ENCODE assay signal across 1 fruit fly cellular context in the genomic region with DNA sequence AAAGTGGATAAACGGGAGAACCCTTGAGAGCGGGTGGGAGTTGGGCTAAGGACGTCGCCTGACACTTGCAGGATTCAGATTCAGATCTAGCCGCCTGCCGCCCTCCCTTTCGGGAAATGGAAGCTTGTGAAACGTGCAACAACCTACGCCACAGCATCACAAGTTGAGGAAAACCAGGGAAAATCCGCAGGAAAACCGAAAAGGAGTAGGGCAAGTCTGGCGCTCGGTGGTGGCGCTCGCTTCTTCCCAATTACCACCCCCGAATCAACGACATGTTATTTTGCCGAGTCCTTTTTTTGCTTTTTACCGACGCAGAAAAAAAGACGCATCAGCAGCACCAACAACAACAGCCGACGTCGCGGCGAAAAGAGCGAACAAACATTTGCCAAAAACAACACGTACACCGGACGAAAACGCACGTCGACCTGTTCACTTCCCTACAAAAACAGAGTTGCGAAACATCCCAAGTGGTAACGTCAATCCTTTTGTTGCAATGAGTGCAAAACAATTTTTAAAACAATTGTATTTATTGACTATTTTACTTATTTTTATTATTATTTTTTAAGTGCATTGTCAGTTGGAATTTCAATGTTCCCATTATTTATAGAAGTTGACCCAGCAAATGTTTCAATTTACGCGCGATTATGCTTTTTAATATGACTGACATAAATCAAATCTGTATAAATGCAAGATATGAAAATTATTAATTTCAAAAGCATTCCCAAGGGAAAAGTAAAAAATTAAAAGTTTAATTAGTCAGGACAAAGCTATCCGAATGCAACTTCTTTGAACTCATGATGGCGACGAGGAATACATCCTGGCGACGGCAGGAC.
A peak's percentile ranks its signal among the peaks of the same experiment; 100 is the strongest.
TF ChIP-seq lines count a peak whose summit lies in the region.

No protein-coding gene starts in this region.

TF ChIP-seq in whole organism, embryonic, 481 proteins besides CTCF, POLR2A, EP300 and RAD21 (continued from another document and continues in another):
- peak; percentile 40; the same call in 1 of the 2 replicates for TF ChIP-seq CG11696 (GFP tag; IDR thresholded peaks at IDR 0.05; lab: Robert Waterston, UW)
- TF ChIP-seq CG12104 (GFP tag; optimal IDR thresholded peaks at IDR 0.05; lab: Kevin White, UChicago): peak; percentile 48
- TF ChIP-seq CG17802 (tag; optimal IDR thresholded peaks at IDR 0.05; lab: Kevin White, UChicago): no peak
- TF ChIP-seq eve (GFP tag; optimal IDR thresholded peaks at IDR 0.05; lab: Kevin White, UChicago): no peak
- no peak for TF ChIP-seq CrebB (tag; optimal IDR thresholded peaks at IDR 0.05; lab: Kevin White, UChicago)
- TF ChIP-seq p53 (GFP tag; optimal IDR thresholded peaks at IDR 0.05; lab: Kevin White, UChicago): no peak
- TF ChIP-seq CG6813 (GFP tag; optimal IDR thresholded peaks at IDR 0.05; lab: Kevin White, UChicago): no peak
- no peak for TF ChIP-seq Jarid2 (GFP tag; optimal IDR thresholded peaks at IDR 0.05; lab: Kevin White, UChicago)
- TF ChIP-seq pnt (GFP tag; optimal IDR thresholded peaks at IDR 0.05; lab: Kevin White, UChicago): no peak
- no peak for TF ChIP-seq CG9876 (GFP tag; optimal IDR thresholded peaks at IDR 0.05; lab: Kevin White, UChicago)
- no peak for TF ChIP-seq ftz-f1 (GFP tag; optimal IDR thresholded peaks at IDR 0.05; lab: Kevin White, UChicago)
- no peak for TF ChIP-seq inv (GFP tag; IDR thresholded peaks at IDR 0.05; lab: Robert Waterston, UW; ENCODE audit: partially characterized antibody)
- no peak for TF ChIP-seq CG2199 (GFP tag; IDR thresholded peaks at IDR 0.05; lab: Robert Waterston, UW)
- TF ChIP-seq Hsf (GFP tag; optimal IDR thresholded peaks at IDR 0.05; lab: Kevin White, UChicago): no peak
- TF ChIP-seq org-1 (GFP tag; optimal IDR thresholded peaks at IDR 0.05; lab: Kevin White, UChicago): peak; percentile 30
- no peak for TF ChIP-seq pita (GFP tag; optimal IDR thresholded peaks at IDR 0.05; lab: Kevin White, UChicago)
- no peak for TF ChIP-seq CG8359 (GFP tag; optimal IDR thresholded peaks at IDR 0.05; lab: Kevin White, UChicago; ENCODE audit: borderline replicate concordance)
- peak; percentile 40 for TF ChIP-seq Dek (tag; optimal IDR thresholded peaks at IDR 0.05; lab: Kevin White, UChicago)
- TF ChIP-seq gt (GFP tag; IDR thresholded peaks at IDR 0.05; lab: Robert Waterston, UW): no peak
- no peak for TF ChIP-seq CG17186 (GFP tag; optimal IDR thresholded peaks at IDR 0.05; lab: Kevin White, UChicago)
- peak; percentile 47; the same call in 1 of the 2 replicates for TF ChIP-seq CG31224 (GFP tag; IDR thresholded peaks at IDR 0.05; lab: Robert Waterston, UW)
- peak; percentile 7 for TF ChIP-seq CG12942 (GFP tag; optimal IDR thresholded peaks at IDR 0.05; lab: Kevin White, UChicago)
- TF ChIP-seq ttk (GFP tag; IDR thresholded peaks at IDR 0.05; lab: Robert Waterston, UW): peak; percentile 56
- TF ChIP-seq sisA (GFP tag; IDR thresholded peaks at IDR 0.05; lab: Robert Waterston, UW): peak; percentile 66
- no peak for TF ChIP-seq twi (tag; optimal IDR thresholded peaks at IDR 0.05; lab: Kevin White, UChicago)
- TF ChIP-seq Antp (GFP tag; optimal IDR thresholded peaks at IDR 0.05; lab: Kevin White, UChicago): no peak
- TF ChIP-seq CG3847 (GFP tag; IDR thresholded peaks at IDR 0.05; lab: Robert Waterston, UW): peak; percentile 34; the same call in 1 of the 2 replicates
- peak; percentile 62 for TF ChIP-seq az2 (GFP tag; optimal IDR thresholded peaks at IDR 0.05; lab: Kevin White, UChicago)
- TF ChIP-seq bab2 (GFP tag; optimal IDR thresholded peaks at IDR 0.05; lab: Kevin White, UChicago): no peak
- TF ChIP-seq jumu (GFP tag; optimal IDR thresholded peaks at IDR 0.05; lab: Kevin White, UChicago): no peak
- no peak for TF ChIP-seq hth (optimal IDR thresholded peaks at IDR 0.05; lab: Kevin White, UChicago)
- no peak for TF ChIP-seq HLHmδ (GFP tag; optimal IDR thresholded peaks at IDR 0.05; lab: Kevin White, UChicago)
- no peak for TF ChIP-seq CG12219 (GFP tag; optimal IDR thresholded peaks at IDR 0.05; lab: Kevin White, UChicago)
- no peak for TF ChIP-seq CG12071 (GFP tag; optimal IDR thresholded peaks at IDR 0.05; lab: Kevin White, UChicago)
- TF ChIP-seq sr (GFP tag; IDR thresholded peaks at IDR 0.05; lab: Robert Waterston, UW): 0 out of 3 replicates have a peak, but pooled peaks have one; percentile 2
- TF ChIP-seq dmrt11E (tag; optimal IDR thresholded peaks at IDR 0.05; lab: Kevin White, UChicago): peak; percentile 14
- TF ChIP-seq oc (tag; optimal IDR thresholded peaks at IDR 0.05; lab: Kevin White, UChicago): no peak
- peak; percentile 46; the same call in 1 of the 2 replicates for TF ChIP-seq CG1024 (GFP tag; IDR thresholded peaks at IDR 0.05; lab: Robert Waterston, UW)
- TF ChIP-seq Fer2 (tag; optimal IDR thresholded peaks at IDR 0.05; lab: Kevin White, UChicago): no peak
- TF ChIP-seq CG11695 (GFP tag; IDR thresholded peaks at IDR 0.05; lab: Robert Waterston, UW): peak; percentile 54; the same call in 1 of the 3 replicates
- no peak for TF ChIP-seq CG9609 (GFP tag; optimal IDR thresholded peaks at IDR 0.05; lab: Kevin White, UChicago)
- no peak for TF ChIP-seq vnd (GFP tag; IDR thresholded peaks at IDR 0.05; lab: Robert Waterston, UW; ENCODE audit: partially characterized antibody)
- TF ChIP-seq bsh (GFP tag; optimal IDR thresholded peaks at IDR 0.05; lab: Kevin White, UChicago): peak in 1 of 2 experiments; percentile 61
- no peak for TF ChIP-seq ac (GFP tag; optimal IDR thresholded peaks at IDR 0.05; lab: Kevin White, UChicago)
- TF ChIP-seq Dbx (GFP tag; IDR thresholded peaks at IDR 0.05; lab: Robert Waterston, UW): peak; percentile 53; the same call in 2 of the 3 replicates
- no peak for TF ChIP-seq tio (GFP tag; optimal IDR thresholded peaks at IDR 0.05; lab: Kevin White, UChicago)
- peak; percentile 50; the same call in 1 of the 2 replicates for TF ChIP-seq CG32532 (GFP tag; IDR thresholded peaks at IDR 0.05; lab: Robert Waterston, UW)
- no peak for TF ChIP-seq CG7963 (GFP tag; IDR thresholded peaks at IDR 0.05; lab: Robert Waterston, UW; ENCODE audit: partially characterized antibody)
- TF ChIP-seq CG14441 (GFP tag; IDR thresholded peaks at IDR 0.05; lab: Robert Waterston, UW): peak; percentile 65
- TF ChIP-seq Dip3 (GFP tag; optimal IDR thresholded peaks at IDR 0.05; lab: Kevin White, UChicago): peak; percentile 8
- TF ChIP-seq ase (GFP tag; IDR thresholded peaks at IDR 0.05; lab: Robert Waterston, UW): peak; percentile 67; the same call in 2 of the 3 replicates
- TF ChIP-seq tup (GFP tag; optimal IDR thresholded peaks at IDR 0.05; lab: Kevin White, UChicago): no peak
- TF ChIP-seq HLH54F (GFP tag; optimal IDR thresholded peaks at IDR 0.05; lab: Kevin White, UChicago): no peak
- no peak for TF ChIP-seq CG33213 (GFP tag; optimal IDR thresholded peaks at IDR 0.05; lab: Kevin White, UChicago)
- TF ChIP-seq croc (GFP tag; conservative IDR thresholded peaks at IDR 0.05; lab: Robert Waterston, UW): peak; percentile 28; the same call in 2 of the 3 replicates
- TF ChIP-seq bowl (GFP tag; IDR thresholded peaks at IDR 0.05; lab: Robert Waterston, UW): 0 out of 2 replicates have a peak, but pooled peaks have one; percentile 13
- no peak for TF ChIP-seq CG3995 (GFP tag; optimal IDR thresholded peaks at IDR 0.05; lab: Kevin White, UChicago)
- peak; percentile 43 for TF ChIP-seq CG10979 (tag; optimal IDR thresholded peaks at IDR 0.05; lab: Kevin White, UChicago)
- no peak for TF ChIP-seq CkIIα-i1 (GFP tag; IDR thresholded peaks at IDR 0.05; lab: Robert Waterston, UW)
- TF ChIP-seq CG8290 (GFP tag; optimal IDR thresholded peaks at IDR 0.05; lab: Kevin White, UChicago): no peak
- peak in 1 of 2 experiments; percentile 12 for TF ChIP-seq CG8290 (tag; optimal IDR thresholded peaks at IDR 0.05; lab: Kevin White, UChicago)
- TF ChIP-seq chm (GFP tag; IDR thresholded peaks at IDR 0.05; lab: Robert Waterston, UW): peak; percentile 67
- peak; percentile 77 for TF ChIP-seq CG17361 (GFP tag; IDR thresholded peaks at IDR 0.05; lab: Robert Waterston, UW)
- TF ChIP-seq chinmo (GFP tag; IDR thresholded peaks at IDR 0.05; lab: Robert Waterston, UW; ENCODE audit: partially characterized antibody): 0 out of 4 replicates have a peak, but pooled peaks have one; percentile 14
- TF ChIP-seq stwl (tag; optimal IDR thresholded peaks at IDR 0.05; lab: Kevin White, UChicago): no peak
- TF ChIP-seq MBD-R2 (GFP tag; IDR thresholded peaks at IDR 0.05; lab: Robert Waterston, UW): no peak
- peak; percentile 62 for TF ChIP-seq dysf (GFP tag; IDR thresholded peaks at IDR 0.05; lab: Robert Waterston, UW)
- peak; percentile 45; the same call in 1 of the 2 replicates for TF ChIP-seq Awh (GFP tag; IDR thresholded peaks at IDR 0.05; lab: Robert Waterston, UW)
- TF ChIP-seq cg (GFP tag; optimal IDR thresholded peaks at IDR 0.05; lab: Kevin White, UChicago): no peak
- 0 out of 2 replicates have a peak, but pooled peaks have one; percentile 40 for TF ChIP-seq H2.0 (GFP tag; IDR thresholded peaks at IDR 0.05; lab: Robert Waterston, UW)
- TF ChIP-seq dimm (GFP tag; IDR thresholded peaks at IDR 0.05; lab: Robert Waterston, UW): no peak
- TF ChIP-seq CG17612 (GFP tag; IDR thresholded peaks at IDR 0.05; lab: Robert Waterston, UW): no peak
- 0 out of 2 replicates have a peak, but pooled peaks have one; percentile 15 for TF ChIP-seq peb (GFP tag; IDR thresholded peaks at IDR 0.05; lab: Robert Waterston, UW)
- TF ChIP-seq CG6854 (GFP tag; optimal IDR thresholded peaks at IDR 0.05; lab: Kevin White, UChicago): peak; percentile 35
- TF ChIP-seq CG14965 (GFP tag; optimal IDR thresholded peaks at IDR 0.05; lab: Kevin White, UChicago; ENCODE audit: borderline replicate concordance): no peak
- TF ChIP-seq slbo (GFP tag; IDR thresholded peaks at IDR 0.05; lab: Robert Waterston, UW): peak; percentile 78
- peak; percentile 47 for TF ChIP-seq CG17385 (GFP tag; optimal IDR thresholded peaks at IDR 0.05; lab: Kevin White, UChicago)
- no peak for TF ChIP-seq jigr1 (GFP tag; IDR thresholded peaks at IDR 0.05; lab: Robert Waterston, UW)
- TF ChIP-seq HmgZ (tag; optimal IDR thresholded peaks at IDR 0.05; lab: Kevin White, UChicago): peak; percentile 16
- TF ChIP-seq CG10431 (GFP tag; optimal IDR thresholded peaks at IDR 0.05; lab: Kevin White, UChicago): no peak
- TF ChIP-seq corto (GFP tag; optimal IDR thresholded peaks at IDR 0.05; lab: Kevin White, UChicago): no peak
- TF ChIP-seq h (optimal IDR thresholded peaks at IDR 0.05; lab: Kevin White, UChicago): no peak
- TF ChIP-seq CG2116 (GFP tag; optimal IDR thresholded peaks at IDR 0.05; lab: Kevin White, UChicago): no peak
- TF ChIP-seq gro (GFP tag; optimal IDR thresholded peaks at IDR 0.05; lab: Kevin White, UChicago): no peak
- TF ChIP-seq CG17912 (GFP tag; optimal IDR thresholded peaks at IDR 0.05; lab: Kevin White, UChicago): no peak
- no peak for TF ChIP-seq CG13624 (GFP tag; optimal IDR thresholded peaks at IDR 0.05; lab: Kevin White, UChicago)
- no peak for TF ChIP-seq prd (optimal IDR thresholded peaks at IDR 0.05; lab: Kevin White, UChicago)
- peak; percentile 76 for TF ChIP-seq prd (GFP tag; IDR thresholded peaks at IDR 0.05; lab: Robert Waterston, UW)
- TF ChIP-seq exex (tag; optimal IDR thresholded peaks at IDR 0.05; lab: Kevin White, UChicago): no peak
- TF ChIP-seq CG4730 (GFP tag; IDR thresholded peaks at IDR 0.05; lab: Robert Waterston, UW): 0 out of 2 replicates have a peak, but pooled peaks have one; percentile 43
- peak; percentile 57 for TF ChIP-seq CG18262 (tag; optimal IDR thresholded peaks at IDR 0.05; lab: Kevin White, UChicago)
- TF ChIP-seq CG18764 (GFP tag; optimal IDR thresholded peaks at IDR 0.05; lab: Kevin White, UChicago): peak; percentile 42
- TF ChIP-seq CG12299 (tag; optimal IDR thresholded peaks at IDR 0.05; lab: Kevin White, UChicago): no peak
- TF ChIP-seq Sox102F (GFP tag; optimal IDR thresholded peaks at IDR 0.05; lab: Kevin White, UChicago): no peak
- no peak for TF ChIP-seq NK7.1 (GFP tag; optimal IDR thresholded peaks at IDR 0.05; lab: Kevin White, UChicago)
- no peak for TF ChIP-seq abd-A (tag; optimal IDR thresholded peaks at IDR 0.05; lab: Kevin White, UChicago)
- no peak for TF ChIP-seq CG13123 (GFP tag; optimal IDR thresholded peaks at IDR 0.05; lab: Kevin White, UChicago)
- peak; percentile 71 for TF ChIP-seq zfh1 (GFP tag; IDR thresholded peaks at IDR 0.05; lab: Robert Waterston, UW)
- peak; percentile 35; the same call in 1 of the 2 replicates for TF ChIP-seq CG43689 (GFP tag; IDR thresholded peaks at IDR 0.05; lab: Robert Waterston, UW)
- TF ChIP-seq Chrac-16 (GFP tag; optimal IDR thresholded peaks at IDR 0.05; lab: Kevin White, UChicago): peak; percentile 17
- no peak for TF ChIP-seq CG2202 (tag; optimal IDR thresholded peaks at IDR 0.05; lab: Kevin White, UChicago)
- TF ChIP-seq CG11504 (tag; optimal IDR thresholded peaks at IDR 0.05; lab: Kevin White, UChicago): no peak
- no peak for TF ChIP-seq bigmax (GFP tag; optimal IDR thresholded peaks at IDR 0.05; lab: Kevin White, UChicago)
- no peak for TF ChIP-seq zen2 (GFP tag; IDR thresholded peaks at IDR 0.05; lab: Robert Waterston, UW; ENCODE audit: partially characterized antibody)
- peak; percentile 43; the same call in 1 of the 2 replicates for TF ChIP-seq CG5953 (GFP tag; IDR thresholded peaks at IDR 0.05; lab: Robert Waterston, UW)
- TF ChIP-seq dpn (GFP tag; optimal IDR thresholded peaks at IDR 0.05; lab: Kevin White, UChicago): peak in 1 of 2 experiments; percentile 60
- TF ChIP-seq D19A (tag; optimal IDR thresholded peaks at IDR 0.05; lab: Kevin White, UChicago): peak; percentile 88
- TF ChIP-seq CG14667 (GFP tag; IDR thresholded peaks at IDR 0.05; lab: Robert Waterston, UW): peak; percentile 58
- peak; percentile 71 for TF ChIP-seq Gug (GFP tag; IDR thresholded peaks at IDR 0.05; lab: Robert Waterston, UW)
- TF ChIP-seq CG4424 (GFP tag; optimal IDR thresholded peaks at IDR 0.05; lab: Kevin White, UChicago): peak; percentile 45
- TF ChIP-seq CG9437 (GFP tag; optimal IDR thresholded peaks at IDR 0.05; lab: Kevin White, UChicago): peak; percentile 62
- TF ChIP-seq CG1602 (GFP tag; optimal IDR thresholded peaks at IDR 0.05; lab: Kevin White, UChicago): peak; percentile 22
- no peak for TF ChIP-seq wdn (GFP tag; IDR thresholded peaks at IDR 0.05; lab: Robert Waterston, UW)
- peak; percentile 57 for TF ChIP-seq caup (GFP tag; optimal IDR thresholded peaks at IDR 0.05; lab: Kevin White, UChicago; ENCODE audit: severe bottlenecking)
- no peak for TF ChIP-seq Lim3 (GFP tag; IDR thresholded peaks at IDR 0.05; lab: Robert Waterston, UW)
- no peak for TF ChIP-seq CG16863 (GFP tag; optimal IDR thresholded peaks at IDR 0.05; lab: Kevin White, UChicago)
- peak; percentile 61 for TF ChIP-seq Rx (GFP tag; IDR thresholded peaks at IDR 0.05; lab: Robert Waterston, UW)
- no peak for TF ChIP-seq Atf-2 (GFP tag; optimal IDR thresholded peaks at IDR 0.05; lab: Kevin White, UChicago)
- TF ChIP-seq CG31388 (GFP tag; optimal IDR thresholded peaks at IDR 0.05; lab: Kevin White, UChicago): no peak
- no peak for TF ChIP-seq pb (GFP tag; optimal IDR thresholded peaks at IDR 0.05; lab: Kevin White, UChicago)
